ENCODE assay signal across 2 fruit fly cellular contexts in the genomic region with DNA sequence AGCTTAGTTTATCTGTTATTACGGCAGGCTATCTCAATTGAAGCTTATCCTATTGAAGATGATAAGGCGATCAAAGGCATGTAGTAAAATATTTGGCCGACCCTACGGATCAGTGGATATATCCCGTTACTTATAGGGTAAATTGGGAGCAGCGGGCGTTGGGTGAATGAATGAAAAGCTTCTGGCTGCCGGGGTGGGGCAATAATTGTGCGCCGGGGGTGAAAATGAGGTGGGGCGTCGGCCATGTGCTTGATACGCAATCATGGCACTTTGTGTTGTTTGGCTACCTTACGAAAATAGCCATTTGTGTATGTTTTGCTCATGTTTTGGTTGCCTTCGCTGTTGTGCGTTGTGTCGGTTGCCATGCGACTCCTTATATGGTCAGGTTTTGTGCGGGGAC.
TF ChIP-seq lines count a peak whose summit lies in the region.

No protein-coding gene starts in this region.

- no peak for TF ChIP-seq CTCF in whole organism, embryonic (GFP tag; optimal IDR thresholded peaks at IDR 0.05; lab: Kevin White, UChicago)

TF ChIP-seq in whole organism, embryonic, 481 proteins besides CTCF, POLR2A, EP300 and RAD21:
- TF ChIP-seq Ptx1 (GFP tag; IDR thresholded peaks at IDR 0.05; lab: Robert Waterston, UW) (peak; percentile 7; the same call in 1 of the 2 replicates), CG13624 (GFP tag; optimal IDR thresholded peaks at IDR 0.05; lab: Kevin White, UChicago) (no peak), CG11456 (GFP tag; IDR thresholded peaks at IDR 0.05; lab: Robert Waterston, UW) (peak; percentile 46; the same call in 2 of the 3 replicates), hth (optimal IDR thresholded peaks at IDR 0.05; lab: Kevin White, UChicago) (no peak), ci (GFP tag; IDR thresholded peaks at IDR 0.05; lab: Robert Waterston, UW) (0 out of 3 replicates have a peak, but pooled peaks have one; percentile 14), CG32532 (GFP tag; IDR thresholded peaks at IDR 0.05; lab: Robert Waterston, UW) (0 out of 2 replicates have a peak, but pooled peaks have one; percentile 5), CG34376 (GFP tag; optimal IDR thresholded peaks at IDR 0.05; lab: Kevin White, UChicago) (peak; percentile 5), Taf1 (GFP tag; IDR thresholded peaks at IDR 0.05; lab: Robert Waterston, UW) (0 out of 2 replicates have a peak, but pooled peaks have one; percentile 8), sens (GFP tag; lab: Kevin White, UChicago) (peak; percentile 36), Nf-YC (tag; optimal IDR thresholded peaks at IDR 0.05; lab: Kevin White, UChicago) (no peak), lab (GFP tag; optimal IDR thresholded peaks at IDR 0.05; lab: Kevin White, UChicago) (peak; percentile 30), Hmr (GFP tag; optimal IDR thresholded peaks at IDR 0.05; lab: Kevin White, UChicago) (peak; percentile 10), row (GFP tag; IDR thresholded peaks at IDR 0.05; lab: Robert Waterston, UW) (peak; percentile 16; the same call in 1 of the 3 replicates), CG16779 (GFP tag; IDR thresholded peaks at IDR 0.05; lab: Robert Waterston, UW) (0 out of 2 replicates have a peak, but pooled peaks have one; percentile 50), hb (GFP tag; IDR thresholded peaks at IDR 0.05; lab: Robert Waterston, UW; ENCODE audit: partially characterized antibody) (0 out of 3 replicates have a peak, but pooled peaks have one; percentile 19), so (GFP tag; IDR thresholded peaks at IDR 0.05; lab: Robert Waterston, UW) (0 out of 3 replicates have a peak, but pooled peaks have one; percentile 22), mirr (GFP tag; optimal IDR thresholded peaks at IDR 0.05; lab: Kevin White, UChicago) (peak; percentile 13), exex (tag; optimal IDR thresholded peaks at IDR 0.05; lab: Kevin White, UChicago) (peak; percentile 51), CG16815 (GFP tag; optimal IDR thresholded peaks at IDR 0.05; lab: Kevin White, UChicago) (no peak), slp2 (GFP tag; optimal IDR thresholded peaks at IDR 0.05; lab: Kevin White, UChicago) (no peak), CG4730 (GFP tag; IDR thresholded peaks at IDR 0.05; lab: Robert Waterston, UW) (no peak), crol (GFP tag; IDR thresholded peaks at IDR 0.05; lab: Robert Waterston, UW) (peak; percentile 71), run (tag; optimal IDR thresholded peaks at IDR 0.05; lab: Kevin White, UChicago) (no peak), wdn (GFP tag; IDR thresholded peaks at IDR 0.05; lab: Robert Waterston, UW) (0 out of 2 replicates have a peak, but pooled peaks have one; percentile 26), CG6689 (GFP tag; IDR thresholded peaks at IDR 0.05; lab: Robert Waterston, UW) (peak; percentile 65), sug (tag; optimal IDR thresholded peaks at IDR 0.05; lab: Kevin White, UChicago) (peak; percentile 68), CG8290 (GFP tag; optimal IDR thresholded peaks at IDR 0.05; lab: Kevin White, UChicago) (no peak), CG8290 (tag; optimal IDR thresholded peaks at IDR 0.05; lab: Kevin White, UChicago) (peak in 1 of 2 experiments; percentile 34), Med (GFP tag; lab: Kevin White, UChicago) (peak; percentile 53), CG12769 (tag; optimal IDR thresholded peaks at IDR 0.05; lab: Kevin White, UChicago) (peak; percentile 16), CG11085 (GFP tag; IDR thresholded peaks at IDR 0.05; lab: Robert Waterston, UW) (peak; percentile 19; the same call in 1 of the 2 replicates), HmgZ (tag; optimal IDR thresholded peaks at IDR 0.05; lab: Kevin White, UChicago) (peak; percentile 1), CG10543 (GFP tag; optimal IDR thresholded peaks at IDR 0.05; lab: Kevin White, UChicago) (peak; percentile 3), CG13894 (tag; optimal IDR thresholded peaks at IDR 0.05; lab: Kevin White, UChicago) (peak; percentile 7), ewg (GFP tag; optimal IDR thresholded peaks at IDR 0.05; lab: Kevin White, UChicago) (no peak), MBD-R2 (GFP tag; IDR thresholded peaks at IDR 0.05; lab: Robert Waterston, UW) (0 out of 2 replicates have a peak, but pooled peaks have one; percentile 14), CG7745 (tag; optimal IDR thresholded peaks at IDR 0.05; lab: Kevin White, UChicago) (no peak), NFAT (GFP tag; IDR thresholded peaks at IDR 0.05; lab: Robert Waterston, UW) (peak; percentile 47; the same call in 1 of the 2 replicates), CG9215 (GFP tag; IDR thresholded peaks at IDR 0.05; lab: Robert Waterston, UW) (0 out of 2 replicates have a peak, but pooled peaks have one; percentile 25)

TF ChIP-seq in whole organism, wandering third instar larva, 38 proteins besides CTCF, POLR2A, EP300 and RAD21:
- TF ChIP-seq rgr (GFP tag; optimal IDR thresholded peaks at IDR 0.05; lab: Kevin White, UChicago), result no peak
- TF ChIP-seq tai (GFP tag; optimal IDR thresholded peaks at IDR 0.05; lab: Kevin White, UChicago), result no peak
- TF ChIP-seq Rel (GFP tag; optimal IDR thresholded peaks at IDR 0.05; lab: Kevin White, UChicago), result no peak
- TF ChIP-seq Rel (tag; optimal IDR thresholded peaks at IDR 0.05; lab: Kevin White, UChicago), result peak; percentile 27
